Worm (Caenorhabditis elegans) whole organism, midembryonic: Measurements from ENCODE around the gene fnta-1.
A peak's percentile ranks its signal among the peaks of the same experiment; 100 is the strongest.

Experiments used
- T22C8.4 ChIP-seq: fragments of 200-800 bp; sonication (Bioruptor generic); IDR thresholded peaks from 2 replicates; pipeline ENCODE4 v1.3.6; 2022; ENCODE audit warnings: missing genetic modification characterization, missing compliant biosample characterization
- cog-1 ChIP-seq: sonication (generic microtip); optimal IDR thresholded peaks from 2 replicates; lab custom pipeline; 2016; ENCODE audit warnings: missing genetic modification characterization, missing compliant biosample characterization
- flt-1 ChIP-seq: fragments of 200-800 bp; sonication (Bioruptor generic); IDR thresholded peaks from 2 replicates; pipeline ENCODE4 v1.3.6; 2022; ENCODE audit warnings: missing genetic modification characterization, missing compliant biosample characterization
- klf-2 ChIP-seq: fragments of 200-800 bp; sonication (Bioruptor generic); conservative IDR thresholded peaks from 2 replicates; pipeline ENCODE4 v1.3.6; 2022; ENCODE audit warnings: missing genetic modification reagents, missing genetic modification characterization, missing compliant biosample characterization
- med-1 ChIP-seq: sonication (generic microtip); optimal IDR thresholded peaks from 2 replicates; lab custom pipeline; 2017; ENCODE audit warnings: missing genetic modification characterization, mild to moderate bottlenecking, missing compliant biosample characterization, antibody characterized with exemption, missing genetic modification reagents; ENCODE audit not compliant: insufficient read depth
- ref-1 ChIP-seq: fragments of 200-800 bp; sonication (Bioruptor generic); conservative IDR thresholded peaks from 2 replicates; pipeline ENCODE4 v1.3.6; 2022; ENCODE audit warnings: missing genetic modification reagents, missing genetic modification characterization, missing compliant biosample characterization
- tab-1 ChIP-seq: fragments of 200-800 bp; sonication (Bioruptor generic); IDR thresholded peaks from 2 replicates; pipeline ENCODE4 v1.3.6; 2022; ENCODE audit warnings: missing genetic modification characterization, missing compliant biosample characterization
- ztf-23 ChIP-seq: fragments of 200-800 bp; sonication (Bioruptor generic); IDR thresholded peaks from 2 replicates; pipeline ENCODE4 v1.3.6; 2022; ENCODE audit warnings: missing genetic modification reagents, missing genetic modification characterization, missing compliant biosample characterization
- ztf-29 ChIP-seq: fragments of 200-800 bp; sonication (Bioruptor generic); IDR thresholded peaks from 2 replicates; pipeline ENCODE4 v1.3.6; 2022; ENCODE audit warnings: missing genetic modification reagents, missing genetic modification characterization, missing compliant biosample characterization

Gene fnta-1

ce11 chrIV:252454-252853, 12.3 kb upstream of the fnta-1 start, which contains the start of gene grl-19:
TSS of gene grl-19 (minus strand) at chrIV:252554.
- TF ChIP-seq cog-1 (tag; lab: Kevin White, UChicago), result no peak
- no peak for TF ChIP-seq tab-1 (GFP tag; lab: Robert Waterston, UW)
- no peak for TF ChIP-seq med-1 (GFP tag; lab: Kevin White, UChicago)
- TF ChIP-seq klf-2 (GFP tag; lab: Robert Waterston, UW), result no peak
- no peak for TF ChIP-seq T22C8.4
- TF ChIP-seq ztf-23 (GFP tag; lab: Robert Waterston, UW), result no peak
- TF ChIP-seq ref-1 (GFP tag; lab: Robert Waterston, UW), result no peak
- TF ChIP-seq flt-1 (GFP tag; lab: Robert Waterston, UW), result no peak
- no peak for TF ChIP-seq ztf-29 (GFP tag; lab: Robert Waterston, UW)

ce11 chrIV:247494-247893, 7.4 kb upstream of the fnta-1 start:
- TF ChIP-seq ztf-29 (GFP tag; lab: Robert Waterston, UW), result no peak
- no peak for TF ChIP-seq cog-1 (tag; lab: Kevin White, UChicago)
- TF ChIP-seq T22C8.4, result no peak
- TF ChIP-seq tab-1 (GFP tag; lab: Robert Waterston, UW), result no peak
- no peak for TF ChIP-seq ztf-23 (GFP tag; lab: Robert Waterston, UW)

ce11 chrIV:244843-245242, 4.7 kb upstream of the fnta-1 start, which contains the start of gene aass-1:
TSS of gene aass-1 (plus strand) at chrIV:245143.
- no peak for TF ChIP-seq ztf-29 (GFP tag; lab: Robert Waterston, UW)
- TF ChIP-seq T22C8.4, result no peak
- TF ChIP-seq cog-1 (tag; lab: Kevin White, UChicago), result no peak
- no peak for TF ChIP-seq klf-2 (GFP tag; lab: Robert Waterston, UW)
- TF ChIP-seq ztf-23 (GFP tag; lab: Robert Waterston, UW), result no peak
- TF ChIP-seq ref-1 (GFP tag; lab: Robert Waterston, UW), result no peak

ce11 chrIV:244278-244677, 4.2 kb upstream of the fnta-1 start:
- no peak for TF ChIP-seq tab-1 (GFP tag; lab: Robert Waterston, UW)
- no peak for TF ChIP-seq flt-1 (GFP tag; lab: Robert Waterston, UW)
- TF ChIP-seq klf-2 (GFP tag; lab: Robert Waterston, UW), result no peak
- TF ChIP-seq cog-1 (tag; lab: Kevin White, UChicago), result no peak
- no peak for TF ChIP-seq med-1 (GFP tag; lab: Kevin White, UChicago)
- TF ChIP-seq ref-1 (GFP tag; lab: Robert Waterston, UW), result no peak
- TF ChIP-seq T22C8.4, result no peak
- no peak for TF ChIP-seq ztf-23 (GFP tag; lab: Robert Waterston, UW)
- no peak for TF ChIP-seq ztf-29 (GFP tag; lab: Robert Waterston, UW)

- TF ChIP-seq cog-1 (tag; lab: Kevin White, UChicago), result no peak
- no peak for TF ChIP-seq flt-1 (GFP tag; lab: Robert Waterston, UW)
- TF ChIP-seq ztf-29 (GFP tag; lab: Robert Waterston, UW), result no peak
- TF ChIP-seq ztf-23 (GFP tag; lab: Robert Waterston, UW), result no peak
- TF ChIP-seq klf-2 (GFP tag; lab: Robert Waterston, UW), result no peak
- TF ChIP-seq med-1 (GFP tag; lab: Kevin White, UChicago), result no peak
- no peak for TF ChIP-seq tab-1 (GFP tag; lab: Robert Waterston, UW)
- no peak for TF ChIP-seq ref-1 (GFP tag; lab: Robert Waterston, UW)
- TF ChIP-seq T22C8.4, result no peak
Observed at ce11 chrIV:237350-237749, 2.8 kb downstream of the fnta-1 start, which contains the start of gene ints-13. TSS of gene ints-13 (minus strand) at chrIV:237450.

- TF ChIP-seq T22C8.4 (no peak), flt-1 (GFP tag; lab: Robert Waterston, UW) (no peak), klf-2 (GFP tag; lab: Robert Waterston, UW) (no peak), med-1 (GFP tag; lab: Kevin White, UChicago) (no peak), ztf-29 (GFP tag; lab: Robert Waterston, UW) (no peak), ztf-23 (GFP tag; lab: Robert Waterston, UW) (no peak), tab-1 (GFP tag; lab: Robert Waterston, UW) (no peak), cog-1 (tag; lab: Kevin White, UChicago) (no peak), ref-1 (GFP tag; lab: Robert Waterston, UW) (no peak)
Observed at ce11 chrIV:236138-236537, 4.0 kb downstream of the fnta-1 start.

ce11 chrIV:231673-232072, 8.4 kb downstream of the fnta-1 start, which contains the start of gene gtf-2H1:
TSS of gene gtf-2H1 (minus strand) at chrIV:231773.
- TF ChIP-seq klf-2 (GFP tag; lab: Robert Waterston, UW), result no peak
- TF ChIP-seq flt-1 (GFP tag; lab: Robert Waterston, UW), result no peak
- TF ChIP-seq cog-1 (tag; lab: Kevin White, UChicago), result no peak
- no peak for TF ChIP-seq ref-1 (GFP tag; lab: Robert Waterston, UW)
- TF ChIP-seq med-1 (GFP tag; lab: Kevin White, UChicago), result no peak

- no peak for TF ChIP-seq ztf-29 (GFP tag; lab: Robert Waterston, UW)
Observed at ce11 chrIV:218252-218651, 21.9 kb downstream of the fnta-1 start, which contains the start of gene prdx-6. TSS of gene prdx-6 (plus strand) at chrIV:218552.

ce11 chrIV:210591-210990, 29.5 kb downstream of the fnta-1 start:
- TF ChIP-seq ztf-29 (GFP tag; lab: Robert Waterston, UW) (no peak), cog-1 (tag; lab: Kevin White, UChicago) (peak; percentile 27), med-1 (GFP tag; lab: Kevin White, UChicago) (no peak), T22C8.4 (no peak)

ce11 chrIV:207885-208284, 32.2 kb downstream of the fnta-1 start, which contains the start of gene Y38C1AA.1:
TSS of gene Y38C1AA.1 (plus strand) at chrIV:208185.
- TF ChIP-seq ref-1 (GFP tag; lab: Robert Waterston, UW), result no peak
- TF ChIP-seq flt-1 (GFP tag; lab: Robert Waterston, UW), result no peak
- TF ChIP-seq ztf-23 (GFP tag; lab: Robert Waterston, UW), result no peak
- no peak for TF ChIP-seq tab-1 (GFP tag; lab: Robert Waterston, UW)
- TF ChIP-seq ztf-29 (GFP tag; lab: Robert Waterston, UW), result no peak
- TF ChIP-seq cog-1 (tag; lab: Kevin White, UChicago), result no peak
- no peak for TF ChIP-seq T22C8.4
